Worm (Caenorhabditis elegans): ENCODE measurements around the gene W06D11.2.

- TF ChIP-seq him-1 (tag; optimal IDR thresholded peaks at IDR 0.05) (no peak), dao-5 (tag; optimal IDR thresholded peaks at IDR 0.05) (no peak)
Measured at ce11 chrX:12299834-12300233, 3.3 kb upstream of the W06D11.2 start, which contains the start of gene W06D11.5.

All from whole organism, L4/young adult.